Fruit fly (Drosophila melanogaster): Measurements from ENCODE around the gene Hcf.

dm6 chr4:418701-419100, 59.0 kb downstream of the Hcf start:
- TF ChIP-seq psq (GFP tag; optimal IDR thresholded peaks at IDR 0.05) (no peak), h (GFP tag; optimal IDR thresholded peaks at IDR 0.05) (no peak), sage (GFP tag; optimal IDR thresholded peaks at IDR 0.05) (no peak), Sp1 (GFP tag; optimal IDR thresholded peaks at IDR 0.05) (no peak), CrebA (GFP tag; optimal IDR thresholded peaks at IDR 0.05; ENCODE audit: borderline replicate concordance) (no peak), HLH106 (tag; optimal IDR thresholded peaks at IDR 0.05) (no peak), foxo (GFP tag; optimal IDR thresholded peaks at IDR 0.05) (no peak), Myc (optimal IDR thresholded peaks at IDR 0.05) (no peak), usp (GFP tag; optimal IDR thresholded peaks at IDR 0.05) (no peak), lola (GFP tag; optimal IDR thresholded peaks at IDR 0.05) (no peak), dl (GFP tag; optimal IDR thresholded peaks at IDR 0.05; ENCODE audit: insufficient read depth in 1 of 2, partially characterized antibody in 2 of 2) (no peak), Hnf4 (GFP tag; optimal IDR thresholded peaks at IDR 0.05) (no peak), Dfd (GFP tag; optimal IDR thresholded peaks at IDR 0.05) (no peak), Hr78 (GFP tag; optimal IDR thresholded peaks at IDR 0.05) (no peak)
